Fruit fly (Drosophila melanogaster) whole organism, prepupa: ENCODE measurements around the gene Cse1.

Experiments used
- Blimp-1 ChIP-seq: fragments of 200-800 bp; sonication (Bioruptor generic); optimal IDR thresholded peaks from 3 replicates; lab custom pipeline; 2017; ENCODE audit warnings: missing biosample characterization, missing genetic modification characterization, mild to moderate bottlenecking, moderate library complexity, missing genetic modification reagents
- CG10669 ChIP-seq: fragments of 200-800 bp; sonication (Bioruptor generic); optimal IDR thresholded peaks from 3 replicates; lab custom pipeline; 2018; ENCODE audit warnings: missing biosample characterization, mild to moderate bottlenecking, missing genetic modification characterization, moderate library complexity
- CG11294 ChIP-seq: fragments of 200-800 bp; sonication (Bioruptor generic); IDR thresholded peaks from 2 replicates; pipeline ENCODE4 v1.3.6; 2022; ENCODE audit warnings: missing biosample characterization, missing genetic modification characterization
- CG11762 ChIP-seq: fragments of 200-800 bp; sonication (Bioruptor generic); optimal IDR thresholded peaks from 3 replicates; lab custom pipeline; 2016; ENCODE audit warnings: missing biosample characterization, missing genetic modification characterization; ENCODE audit not compliant: insufficient read depth
- CG15336 ChIP-seq: fragments of 200-800 bp; sonication (Bioruptor generic); IDR thresholded peaks from 2 replicates; pipeline ENCODE4 v1.3.6; 2022; ENCODE audit warnings: missing biosample characterization, missing genetic modification characterization
- CG1621 ChIP-seq: fragments of 200-800 bp; sonication (Bioruptor generic); optimal IDR thresholded peaks from 3 replicates; lab custom pipeline; 2018; ENCODE audit warnings: missing biosample characterization, mild to moderate bottlenecking, missing genetic modification characterization
- CG3032 ChIP-seq: fragments of 200-800 bp; optimal IDR thresholded peaks from 2 replicates; lab custom pipeline; 2019; ENCODE audit warnings: missing biosample characterization, mild to moderate bottlenecking, missing genetic modification characterization, moderate library complexity
- CG31627 ChIP-seq: fragments of 200-800 bp; sonication (Bioruptor generic); optimal IDR thresholded peaks from 3 replicates; lab custom pipeline; 2016; ENCODE audit warnings: missing biosample characterization, missing genetic modification characterization
- CG3919 ChIP-seq: fragments of 200-800 bp; sonication (Bioruptor generic); optimal IDR thresholded peaks from 3 replicates; lab custom pipeline; 2016; ENCODE audit warnings: missing biosample characterization, missing genetic modification characterization
- CG6276 ChIP-seq: fragments of 200-800 bp; sonication (Bioruptor generic); optimal IDR thresholded peaks from 2 replicates; lab custom pipeline; 2017; ENCODE audit warnings: missing biosample characterization, mild to moderate bottlenecking, missing genetic modification characterization
- CG6792 ChIP-seq: fragments of 200-800 bp; sonication (Bioruptor generic); optimal IDR thresholded peaks from 3 replicates; lab custom pipeline; 2016; ENCODE audit warnings: missing biosample characterization, missing genetic modification characterization
- CG6808 ChIP-seq: fragments of 200-800 bp; sonication (Bioruptor generic); optimal IDR thresholded peaks from 3 replicates; lab custom pipeline; 2017; ENCODE audit warnings: missing biosample characterization, missing genetic modification characterization, mild to moderate bottlenecking, moderate library complexity, missing genetic modification reagents
- CG6854 ChIP-seq: fragments of 200-800 bp; sonication (Bioruptor generic); optimal IDR thresholded peaks from 2 replicates; lab custom pipeline; 2017; ENCODE audit warnings: missing biosample characterization, mild to moderate bottlenecking, missing genetic modification characterization
- CG7368 ChIP-seq: fragments of 200-800 bp; sonication (Bioruptor generic); optimal IDR thresholded peaks from 3 replicates; lab custom pipeline; 2016; ENCODE audit warnings: missing biosample characterization, missing genetic modification characterization
- CG8119 ChIP-seq: fragments of 200-800 bp; sonication (Bioruptor generic); IDR thresholded peaks from 3 replicates; pipeline ENCODE4 v1.3.6; 2022; ENCODE audit warnings: missing biosample characterization, missing genetic modification characterization
- CG8319 ChIP-seq: fragments of 200-800 bp; sonication (Bioruptor generic); optimal IDR thresholded peaks from 3 replicates; lab custom pipeline; 2016; ENCODE audit warnings: missing biosample characterization, missing genetic modification characterization
- CG8632 ChIP-seq: fragments of 200-800 bp; sonication (Bioruptor generic); optimal IDR thresholded peaks from 3 replicates; lab custom pipeline; 2016; ENCODE audit warnings: missing biosample characterization, missing genetic modification characterization
- CG9139 ChIP-seq: fragments of 200-800 bp; sonication (Bioruptor generic); optimal IDR thresholded peaks from 3 replicates; lab custom pipeline; 2017; ENCODE audit warnings: missing biosample characterization, mild to moderate bottlenecking, missing genetic modification characterization
- Eip75B ChIP-seq: fragments of 200-800 bp; sonication (Bioruptor generic); optimal IDR thresholded peaks from 3 replicates; lab custom pipeline; 2016; ENCODE audit warnings: missing biosample characterization, missing genetic modification characterization
- Eip78C ChIP-seq: fragments of 200-800 bp; sonication (Bioruptor generic); peaks from one replicate; lab custom pipeline; 2016; ENCODE audit warnings: missing biosample characterization, missing genetic modification characterization
- Eip93F ChIP-seq: fragments of 200-800 bp; sonication (Bioruptor generic); optimal IDR thresholded peaks from 2 replicates; lab custom pipeline; 2016; ENCODE audit warnings: missing biosample characterization, mild to moderate bottlenecking, missing genetic modification characterization
- Ets21C ChIP-seq: fragments of 200-800 bp; sonication (Bioruptor generic); optimal IDR thresholded peaks from 3 replicates; lab custom pipeline; 2016; ENCODE audit warnings: missing biosample characterization, missing genetic modification characterization
- Gug ChIP-seq: fragments of 200-800 bp; sonication (Bioruptor generic); IDR thresholded peaks from 2 replicates; pipeline ENCODE4 v1.3.6; 2022; ENCODE audit warnings: missing biosample characterization, missing genetic modification characterization
- Hr39 ChIP-seq: fragments of 200-800 bp; sonication (Bioruptor generic); optimal IDR thresholded peaks from 2 replicates; lab custom pipeline; 2016; ENCODE audit warnings: missing biosample characterization, missing genetic modification characterization
- Hr4 ChIP-seq: fragments of 200-800 bp; sonication (Bioruptor generic); optimal IDR thresholded peaks from 3 replicates; lab custom pipeline; 2016; ENCODE audit warnings: missing biosample characterization, missing genetic modification characterization
- Lpt ChIP-seq: fragments of 200-800 bp; sonication (Bioruptor generic); optimal IDR thresholded peaks from 3 replicates; lab custom pipeline; 2016; ENCODE audit warnings: missing biosample characterization, missing genetic modification characterization
- OdsH ChIP-seq: fragments of 200-800 bp; sonication (Bioruptor generic); optimal IDR thresholded peaks from 3 replicates; lab custom pipeline; 2016; ENCODE audit warnings: missing biosample characterization, missing genetic modification characterization
- Smox ChIP-seq: fragments of 200-800 bp; sonication (Bioruptor generic); optimal IDR thresholded peaks from 3 replicates; lab custom pipeline; 2016; ENCODE audit warnings: missing biosample characterization, missing genetic modification characterization
- Sox14 ChIP-seq: fragments of 200-800 bp; sonication (Bioruptor generic); optimal IDR thresholded peaks from 3 replicates; lab custom pipeline; 2016; ENCODE audit warnings: missing biosample characterization, missing genetic modification characterization
- achi ChIP-seq: fragments of 200-800 bp; sonication (Bioruptor generic); optimal IDR thresholded peaks from 3 replicates; lab custom pipeline; 2016; ENCODE audit warnings: missing biosample characterization, missing genetic modification characterization
- acj6 ChIP-seq: fragments of 200-800 bp; sonication (Bioruptor generic); optimal IDR thresholded peaks from 3 replicates; lab custom pipeline; 2016; ENCODE audit warnings: missing biosample characterization, missing genetic modification characterization
- dac ChIP-seq: fragments of 200-800 bp; sonication (Bioruptor generic); optimal IDR thresholded peaks from 2 replicates; lab custom pipeline; 2017; ENCODE audit warnings: missing biosample characterization, mild to moderate bottlenecking, missing genetic modification characterization
- dsx ChIP-seq: fragments of 200-800 bp; optimal IDR thresholded peaks from 3 replicates; lab custom pipeline; 2019; ENCODE audit warnings: missing biosample characterization, mild to moderate bottlenecking, missing genetic modification characterization, moderate library complexity; ENCODE audit not compliant: poor library complexity, severe bottlenecking
- eg ChIP-seq: fragments of 200-800 bp; sonication (Bioruptor generic); IDR thresholded peaks from 3 replicates; pipeline ENCODE4 v1.3.6; 2022; ENCODE audit warnings: missing biosample characterization, missing genetic modification characterization
- esn ChIP-seq: fragments of 200-800 bp; sonication (Bioruptor generic); optimal IDR thresholded peaks from 2 replicates; lab custom pipeline; 2016; ENCODE audit warnings: missing biosample characterization, mild to moderate bottlenecking, missing genetic modification characterization, moderate library complexity
- fd59A ChIP-seq: fragments of 200-800 bp; sonication (Bioruptor generic); optimal IDR thresholded peaks from 2 replicates; lab custom pipeline; 2017; ENCODE audit warnings: missing biosample characterization, mild to moderate bottlenecking, missing genetic modification characterization, missing genetic modification reagents
- lz ChIP-seq: fragments of 200-800 bp; sonication (Bioruptor generic); optimal IDR thresholded peaks from 3 replicates; lab custom pipeline; 2016; ENCODE audit warnings: missing biosample characterization, missing genetic modification characterization
- pdm3 ChIP-seq: fragments of 200-800 bp; sonication (Bioruptor generic); optimal IDR thresholded peaks from 3 replicates; lab custom pipeline; 2016; ENCODE audit warnings: missing biosample characterization, missing genetic modification characterization
- salr ChIP-seq, 2 experiments: fragments of 200-800 bp; sonication (Bioruptor generic); optimal IDR thresholded peaks; 3 replicates each; lab custom pipeline; 2016 to 2018; ENCODE audit warnings: missing biosample characterization in 2 of 2, missing genetic modification characterization in 2 of 2, mild to moderate bottlenecking in 1 of 2
- spab ChIP-seq: fragments of 200-800 bp; sonication (Bioruptor generic); optimal IDR thresholded peaks from 2 replicates; lab custom pipeline; 2017; ENCODE audit warnings: missing biosample characterization, mild to moderate bottlenecking, missing genetic modification characterization, missing genetic modification reagents
- ss ChIP-seq, 2 experiments: fragments of 200-800 bp; sonication (Bioruptor generic); optimal IDR thresholded peaks; 2 replicates in 1 of 2; 3 replicates in 1 of 2; lab custom pipeline; 2017 to 2018; ENCODE audit warnings: mild to moderate bottlenecking in 2 of 2, missing biosample characterization in 2 of 2, missing genetic modification characterization in 2 of 2, moderate library complexity in 1 of 2
- svp ChIP-seq: fragments of 200-800 bp; sonication (Bioruptor generic); peaks from one replicate; lab custom pipeline; 2016; ENCODE audit warnings: missing biosample characterization, missing genetic modification characterization
- vri ChIP-seq: fragments of 200-800 bp; sonication (Bioruptor generic); optimal IDR thresholded peaks from 3 replicates; lab custom pipeline; 2016; ENCODE audit warnings: missing biosample characterization, mild to moderate bottlenecking, missing genetic modification characterization

The Cse1 gene

DNA sequence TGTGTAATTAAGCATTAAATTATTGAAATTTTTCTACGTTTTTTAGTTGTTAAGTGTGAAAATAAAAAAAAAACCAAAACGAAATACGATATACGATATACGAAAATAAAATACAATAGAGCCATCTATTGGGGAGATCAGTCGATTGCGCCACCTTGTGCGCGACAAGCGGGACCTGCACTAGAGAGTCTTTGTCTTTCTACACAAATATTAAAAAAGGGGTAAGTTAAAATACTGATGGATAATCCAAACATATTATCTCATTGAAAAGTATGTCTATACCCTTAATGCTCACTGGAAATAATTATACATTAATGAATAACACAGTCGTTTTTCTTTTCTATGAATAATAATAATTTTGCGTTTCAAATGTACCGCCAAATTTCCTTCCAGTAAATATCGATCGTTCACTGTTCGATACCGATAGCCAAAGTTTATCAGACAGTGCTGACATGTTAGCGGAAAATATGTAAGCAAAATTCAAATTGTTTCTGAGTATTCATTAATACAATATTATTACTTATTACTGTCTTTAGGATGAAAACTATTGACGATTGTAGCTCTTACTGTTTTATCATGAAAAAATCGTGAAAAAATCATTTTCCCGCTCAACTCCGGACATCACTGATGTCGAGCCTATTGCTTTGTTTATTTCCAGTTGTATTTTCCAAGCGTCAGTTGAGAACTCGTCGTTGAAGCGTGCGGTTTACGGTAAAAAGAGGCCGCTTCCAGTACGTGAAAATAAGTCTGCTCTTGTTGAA, 8.8 kb downstream of the Cse1 start, which contains the start of gene mdy (continued):
- TF ChIP-seq CG9139 (GFP tag; lab: Kevin White, UChicago) (no peak), CG11294 (GFP tag; lab: Robert Waterston, UW) (no peak; the same call in 1 of the 2 replicates), Eip93F (GFP tag; lab: Kevin White, UChicago) (peak; percentile 46), salr (GFP tag; optimal IDR thresholded peaks at IDR 0.05; lab: Kevin White, UChicago) (peak in 1 of 2 experiments; percentile 44), Hr4 (peak; percentile 58), ss (GFP tag; optimal IDR thresholded peaks at IDR 0.05; lab: Kevin White, UChicago) (no peak), CG6854 (no peak), CG3919 (GFP tag; lab: Kevin White, UChicago) (peak; percentile 57), CG8119 (GFP tag; lab: Robert Waterston, UW) (no peak; the same call in 2 of the 3 replicates)

DNA sequence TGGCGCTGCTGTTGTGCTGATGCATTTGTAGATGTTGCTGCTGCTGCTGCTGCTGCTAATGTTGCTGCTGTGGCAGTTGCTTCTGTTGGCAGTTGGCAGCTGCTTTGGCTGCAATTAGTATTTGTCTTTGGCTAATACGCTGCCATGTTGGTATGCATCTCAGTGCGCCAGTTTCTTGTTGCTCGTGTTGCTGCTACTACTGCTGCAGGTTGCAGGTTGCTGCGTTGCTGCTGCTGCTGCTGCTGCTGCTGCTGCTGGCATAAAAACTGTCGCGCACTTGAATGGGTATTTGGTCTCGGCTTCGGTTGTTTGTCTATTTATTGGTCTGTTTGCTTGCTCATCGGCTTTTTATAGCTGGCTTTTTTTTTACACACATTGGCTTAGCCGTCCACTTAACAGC, 16.3 kb downstream of the Cse1 start:
- TF ChIP-seq ss (GFP tag; optimal IDR thresholded peaks at IDR 0.05; lab: Kevin White, UChicago) (no peak), eg (GFP tag; lab: Robert Waterston, UW) (no peak), Smox (GFP tag; lab: Kevin White, UChicago) (no peak), Eip93F (GFP tag; lab: Kevin White, UChicago) (no peak), CG11762 (no peak), dac (GFP tag; lab: Kevin White, UChicago) (no peak), Ets21C (GFP tag; lab: Kevin White, UChicago) (no peak), CG8319 (GFP tag; lab: Kevin White, UChicago) (no peak), dsx (GFP tag; lab: Kevin White, UChicago) (no peak), salr (GFP tag; optimal IDR thresholded peaks at IDR 0.05; lab: Kevin White, UChicago) (no peak), Sox14 (GFP tag; lab: Kevin White, UChicago) (no peak), CG6276 (no peak), svp (GFP tag; lab: Kevin White, UChicago) (no peak), Eip75B (GFP tag; lab: Kevin White, UChicago) (no peak)

dm6 chr2L:16804376-16804934, 20.6 kb downstream of the Cse1 start, which contains the start of gene CG13272:
Gene CG13272 (plus strand): TSS chr2L:16804884.
- peak; percentile 29 for TF ChIP-seq svp (GFP tag; lab: Kevin White, UChicago)
- no peak for TF ChIP-seq eg (GFP tag; lab: Robert Waterston, UW)
- TF ChIP-seq CG7368 = no peak
- no peak for TF ChIP-seq CG3032 (tag; lab: Kevin White, UChicago)
- peak; percentile 17 for TF ChIP-seq Blimp-1 (GFP tag; lab: Kevin White, UChicago)
- no peak for TF ChIP-seq spab (GFP tag; lab: Kevin White, UChicago)
- TF ChIP-seq ss (GFP tag; optimal IDR thresholded peaks at IDR 0.05; lab: Kevin White, UChicago) = no peak
- peak; percentile 67 for TF ChIP-seq Hr4
- no peak for TF ChIP-seq CG11762
- TF ChIP-seq Hr39 (GFP tag; lab: Kevin White, UChicago) = no peak
- no peak for TF ChIP-seq lz (GFP tag; lab: Kevin White, UChicago)
- TF ChIP-seq CG31627 (GFP tag; lab: Kevin White, UChicago) = no peak
- TF ChIP-seq CG6792 (GFP tag; lab: Kevin White, UChicago) = no peak
- TF ChIP-seq CG6276 = peak; percentile 43
- TF ChIP-seq Eip93F (GFP tag; lab: Kevin White, UChicago) = no peak
- TF ChIP-seq CG6808 (GFP tag; lab: Kevin White, UChicago) = no peak
- peak; percentile 19 for TF ChIP-seq dsx (GFP tag; lab: Kevin White, UChicago)
- TF ChIP-seq OdsH (GFP tag; lab: Kevin White, UChicago) = peak; percentile 3
- no peak for TF ChIP-seq CG11294 (GFP tag; lab: Robert Waterston, UW)
- TF ChIP-seq CG15336 (GFP tag; lab: Robert Waterston, UW) = peak; percentile 68
- TF ChIP-seq fd59A (GFP tag; lab: Kevin White, UChicago) = no peak
- TF ChIP-seq vri (GFP tag; lab: Kevin White, UChicago) = no peak
- TF ChIP-seq esn = no peak
- no peak for TF ChIP-seq CG1621
- TF ChIP-seq achi = no peak
- peak; percentile 52 for TF ChIP-seq dac (GFP tag; lab: Kevin White, UChicago)
- TF ChIP-seq pdm3 = peak; percentile 26
- no peak for TF ChIP-seq Eip75B (GFP tag; lab: Kevin White, UChicago)
- TF ChIP-seq CG9139 (GFP tag; lab: Kevin White, UChicago) = no peak
- TF ChIP-seq Eip78C (GFP tag; lab: Kevin White, UChicago) = peak; percentile 63
- TF ChIP-seq Lpt (GFP tag; lab: Kevin White, UChicago) = no peak
- no peak for TF ChIP-seq CG10669 (GFP tag; lab: Kevin White, UChicago)
- no peak for TF ChIP-seq CG6854
- TF ChIP-seq CG8632 (GFP tag; lab: Kevin White, UChicago) = no peak
- peak; percentile 26; the same call in 1 of the 2 replicates for TF ChIP-seq Gug (GFP tag; lab: Robert Waterston, UW)
- peak; percentile 11 for TF ChIP-seq acj6 (GFP tag; lab: Kevin White, UChicago)
